Worm (Caenorhabditis elegans): ENCODE measurements around the gene C35A5.8.

ce11 chrV:10475421-10475820, 50.3 kb downstream of the C35A5.8 start:
- TF ChIP-seq mab-9 (GFP tag; IDR thresholded peaks at IDR 0.05), result no peak
- TF ChIP-seq pqm-1 (tag; optimal IDR thresholded peaks at IDR 0.05), result no peak
- TF ChIP-seq ceh-90 (tag; optimal IDR thresholded peaks at IDR 0.05), result no peak
- TF ChIP-seq lir-3 (tag; optimal IDR thresholded peaks at IDR 0.05; ENCODE audit: poor library complexity), result no peak
- TF ChIP-seq irx-1 (tag; optimal IDR thresholded peaks at IDR 0.05), result no peak
- TF ChIP-seq egl-27 (tag; optimal IDR thresholded peaks at IDR 0.05), result no peak
- no peak for TF ChIP-seq aly-2 (tag; optimal IDR thresholded peaks at IDR 0.05)
- no peak for TF ChIP-seq snpc-4 (tag; optimal IDR thresholded peaks at IDR 0.05)
- TF ChIP-seq lin-13 (GFP tag; optimal IDR thresholded peaks at IDR 0.05), result no peak

All from whole organism, L1 larva.